Worm (Caenorhabditis elegans) whole organism, late embryonic: ENCODE measurements around the gene K02D3.2.

ENCODE experiments used
- C08G9.2 ChIP-seq: sonication (generic microtip); optimal IDR thresholded peaks from 2 replicates; lab custom pipeline; 2016; ENCODE audit warnings: mild to moderate bottlenecking, missing genetic modification characterization, moderate library complexity, missing compliant biosample characterization
- C38D4.7 ChIP-seq: fragments of 200-800 bp; sonication (Bioruptor generic); optimal IDR thresholded peaks from 2 replicates; lab custom pipeline; 2018; ENCODE audit warnings: mild to moderate bottlenecking, missing genetic modification characterization, moderate library complexity, missing compliant biosample characterization
- F13H6.1 ChIP-seq: sonication (generic microtip); optimal IDR thresholded peaks from 2 replicates; lab custom pipeline; 2016; ENCODE audit warnings: missing genetic modification characterization, missing compliant biosample characterization
- K02D7.2 ChIP-seq: sonication (generic microtip); optimal IDR thresholded peaks from 2 replicates; lab custom pipeline; 2017; ENCODE audit warnings: mild to moderate bottlenecking, missing genetic modification characterization, missing compliant biosample characterization
- T23F11.4 ChIP-seq: fragments of 200-800 bp; sonication (Bioruptor generic); optimal IDR thresholded peaks from 2 replicates; lab custom pipeline; 2018; ENCODE audit warnings: mild to moderate bottlenecking, missing genetic modification characterization, missing compliant biosample characterization
- Y22D7AL.16 ChIP-seq: sonication (generic microtip); optimal IDR thresholded peaks from 2 replicates; lab custom pipeline; 2016; ENCODE audit warnings: missing genetic modification characterization, missing compliant biosample characterization
- ama-1 ChIP-seq: fragments of 150-350 bp; optimal IDR thresholded peaks from 2 replicates; lab custom pipeline; 2014
- ceh-14 ChIP-seq: sonication (generic microtip); optimal IDR thresholded peaks from 2 replicates; lab custom pipeline; 2016; ENCODE audit warnings: missing genotype, missing genetic modification characterization, missing compliant biosample characterization
- ceh-19 ChIP-seq: fragments of 200-800 bp; sonication (Bioruptor generic); optimal IDR thresholded peaks from 2 replicates; lab custom pipeline; 2018; ENCODE audit warnings: mild to moderate bottlenecking, missing genetic modification characterization, missing compliant biosample characterization
- ceh-2 ChIP-seq: sonication (generic microtip); optimal IDR thresholded peaks from 2 replicates; lab custom pipeline; 2016; ENCODE audit warnings: missing genotype, missing genetic modification characterization, missing compliant biosample characterization
- ceh-22 ChIP-seq: sonication (generic microtip); optimal IDR thresholded peaks from 2 replicates; lab custom pipeline; 2017; ENCODE audit warnings: missing biosample characterization, missing genetic modification characterization
- ceh-24 ChIP-seq: sonication (generic microtip); optimal IDR thresholded peaks from 2 replicates; lab custom pipeline; 2016; ENCODE audit warnings: mild to moderate bottlenecking, missing genetic modification characterization, missing compliant biosample characterization
- ceh-31 ChIP-seq: sonication (generic microtip); optimal IDR thresholded peaks from 2 replicates; lab custom pipeline; 2016; ENCODE audit warnings: missing genetic modification characterization, missing compliant biosample characterization
- ceh-34 ChIP-seq: sonication (generic microtip); optimal IDR thresholded peaks from 2 replicates; lab custom pipeline; 2016; ENCODE audit warnings: mild to moderate bottlenecking, missing genetic modification characterization, missing compliant biosample characterization
- ceh-48 ChIP-seq: sonication (generic microtip); optimal IDR thresholded peaks from 2 replicates; lab custom pipeline; 2016; ENCODE audit warnings: missing genetic modification characterization, inconsistent platforms, missing compliant biosample characterization
- ceh-6 ChIP-seq: fragments of 200-800 bp; sonication (Bioruptor generic); optimal IDR thresholded peaks from 2 replicates; lab custom pipeline; 2018; ENCODE audit warnings: mild to moderate bottlenecking, missing genetic modification characterization, missing compliant biosample characterization
- ceh-9 ChIP-seq: sonication (generic microtip); optimal IDR thresholded peaks from 2 replicates; lab custom pipeline; 2016; ENCODE audit warnings: mild to moderate bottlenecking, missing genetic modification characterization, inconsistent platforms, missing compliant biosample characterization
- dve-1 ChIP-seq: sonication (generic microtip); optimal IDR thresholded peaks from 2 replicates; lab custom pipeline; 2017; ENCODE audit warnings: antibody characterized with exemption, mild to moderate bottlenecking, missing genetic modification characterization, missing compliant biosample characterization
- elt-2 ChIP-seq: sonication (generic microtip); optimal IDR thresholded peaks from 2 replicates; lab custom pipeline; 2016; ENCODE audit warnings: missing genetic modification reagents, missing genetic modification characterization, missing compliant biosample characterization
- ets-4 ChIP-seq: sonication (generic microtip); optimal IDR thresholded peaks from 2 replicates; lab custom pipeline; 2016; ENCODE audit warnings: missing genetic modification characterization, missing compliant biosample characterization
- fax-1 ChIP-seq: sonication (generic microtip); optimal IDR thresholded peaks from 2 replicates; lab custom pipeline; 2016; ENCODE audit warnings: missing genotype, missing genetic modification characterization, missing compliant biosample characterization
- fkh-10 ChIP-seq: fragments of 150-350 bp; optimal IDR thresholded peaks from 2 replicates; lab custom pipeline; 2014; ENCODE audit warnings: missing biosample characterization, missing genetic modification reagents, missing genetic modification characterization
- fkh-6 ChIP-seq: sonication (generic microtip); optimal IDR thresholded peaks from 2 replicates; lab custom pipeline; 2016; ENCODE audit warnings: missing genetic modification characterization, missing compliant biosample characterization
- gmeb-2 ChIP-seq: sonication (generic microtip); optimal IDR thresholded peaks from 2 replicates; lab custom pipeline; 2016; ENCODE audit warnings: missing genetic modification characterization, inconsistent platforms, missing compliant biosample characterization
- hlh-13 ChIP-seq: fragments of 200-800 bp; sonication (Bioruptor generic); optimal IDR thresholded peaks from 2 replicates; lab custom pipeline; 2018; ENCODE audit warnings: mild to moderate bottlenecking, missing genetic modification characterization, missing compliant biosample characterization
- hlh-30 ChIP-seq: sonication (generic microtip); optimal IDR thresholded peaks from 2 replicates; lab custom pipeline; 2017; ENCODE audit warnings: antibody characterized with exemption, missing genetic modification characterization, missing compliant biosample characterization; ENCODE audit not compliant: insufficient read depth
- lim-6 ChIP-seq: sonication (generic microtip); optimal IDR thresholded peaks from 2 replicates; lab custom pipeline; 2016; ENCODE audit warnings: missing genetic modification characterization, missing compliant biosample characterization
- lin-11 ChIP-seq: fragments of 200-800 bp; sonication (Bioruptor generic); optimal IDR thresholded peaks from 2 replicates; lab custom pipeline; 2018; ENCODE audit warnings: mild to moderate bottlenecking, missing genetic modification characterization, missing compliant biosample characterization
- mec-3 ChIP-seq: sonication (generic microtip); optimal IDR thresholded peaks from 2 replicates; lab custom pipeline; 2016; ENCODE audit warnings: borderline replicate concordance, missing genetic modification characterization, missing compliant biosample characterization
- nfya-1 ChIP-seq: sonication (generic microtip); optimal IDR thresholded peaks from 2 replicates; lab custom pipeline; 2017; ENCODE audit warnings: missing genetic modification characterization, mild to moderate bottlenecking, missing compliant biosample characterization, antibody characterized with exemption, moderate library complexity
- nhr-11 ChIP-seq: fragments of 150-350 bp; optimal IDR thresholded peaks from 2 replicates; lab custom pipeline; 2014; ENCODE audit warnings: missing biosample characterization, missing genetic modification characterization
- nhr-232 ChIP-seq: sonication (generic microtip); optimal IDR thresholded peaks from 2 replicates; lab custom pipeline; 2016; ENCODE audit warnings: missing genetic modification characterization, missing compliant biosample characterization
- npax-4 ChIP-seq: sonication (generic microtip); optimal IDR thresholded peaks from 2 replicates; lab custom pipeline; 2016; ENCODE audit warnings: missing genetic modification characterization, missing compliant biosample characterization
- odd-2 ChIP-seq: sonication (generic microtip); optimal IDR thresholded peaks from 2 replicates; lab custom pipeline; 2017; ENCODE audit warnings: antibody characterized with exemption, mild to moderate bottlenecking, missing genetic modification characterization, missing compliant biosample characterization
- pag-3 ChIP-seq: sonication (generic microtip); optimal IDR thresholded peaks from 2 replicates; lab custom pipeline; 2016; ENCODE audit warnings: missing compliant biosample characterization, missing genetic modification characterization, borderline replicate concordance
- pat-9 ChIP-seq: fragments of 200-800 bp; sonication (Bioruptor generic); optimal IDR thresholded peaks from 2 replicates; lab custom pipeline; 2018; ENCODE audit warnings: mild to moderate bottlenecking, missing genetic modification characterization, moderate library complexity, missing compliant biosample characterization
- pax-1 ChIP-seq: fragments of 150-350 bp; optimal IDR thresholded peaks from 2 replicates; lab custom pipeline; 2014; ENCODE audit warnings: missing biosample characterization, missing genetic modification characterization
- pha-2 ChIP-seq: sonication (generic microtip); optimal IDR thresholded peaks from 2 replicates; lab custom pipeline; 2017; ENCODE audit warnings: mild to moderate bottlenecking, missing genetic modification characterization, missing compliant biosample characterization
- pqm-1 ChIP-seq: sonication (generic microtip); optimal IDR thresholded peaks from 2 replicates; lab custom pipeline; 2016; ENCODE audit warnings: missing genetic modification characterization, missing compliant biosample characterization
- ref-2 ChIP-seq: sonication (generic microtip); optimal IDR thresholded peaks from 2 replicates; lab custom pipeline; 2016; ENCODE audit warnings: missing genetic modification characterization, missing compliant biosample characterization
- rnt-1 ChIP-seq: sonication (generic microtip); optimal IDR thresholded peaks from 2 replicates; lab custom pipeline; 2016; ENCODE audit warnings: missing genetic modification characterization, missing compliant biosample characterization
- sox-2 ChIP-seq: fragments of 200-800 bp; sonication (Bioruptor generic); IDR thresholded peaks from 2 replicates; pipeline ENCODE4 v1.3.6; 2022; ENCODE audit warnings: missing genetic modification reagents, missing genetic modification characterization, missing compliant biosample characterization
- sox-4 ChIP-seq: sonication (generic microtip); optimal IDR thresholded peaks from 2 replicates; lab custom pipeline; 2017; ENCODE audit warnings: mild to moderate bottlenecking, missing genetic modification characterization, inconsistent platforms, missing compliant biosample characterization
- tbx-7 ChIP-seq: sonication (generic microtip); optimal IDR thresholded peaks from 2 replicates; lab custom pipeline; 2016; ENCODE audit warnings: missing genotype, missing genetic modification characterization, missing compliant biosample characterization
- ttx-3 ChIP-seq: sonication (generic microtip); optimal IDR thresholded peaks from 2 replicates; lab custom pipeline; 2016; ENCODE audit warnings: missing genetic modification reagents, missing genetic modification characterization, missing compliant biosample characterization
- unc-42 ChIP-seq: sonication (generic microtip); optimal IDR thresholded peaks from 2 replicates; lab custom pipeline; 2016; ENCODE audit warnings: missing genotype, missing genetic modification characterization, missing compliant biosample characterization
- unc-55 ChIP-seq: sonication (generic microtip); optimal IDR thresholded peaks from 2 replicates; lab custom pipeline; 2017; ENCODE audit warnings: missing biosample characterization, missing genetic modification reagents, missing genetic modification characterization
- unc-86 ChIP-seq: sonication (generic microtip); optimal IDR thresholded peaks from 2 replicates; lab custom pipeline; 2016; ENCODE audit warnings: missing genetic modification characterization, missing compliant biosample characterization
- zip-5 ChIP-seq: sonication (generic microtip); optimal IDR thresholded peaks from 2 replicates; lab custom pipeline; 2016; ENCODE audit warnings: missing genetic modification characterization, missing compliant biosample characterization
- ztf-16 ChIP-seq: sonication (generic microtip); optimal IDR thresholded peaks from 2 replicates; lab custom pipeline; 2017; ENCODE audit warnings: missing genetic modification characterization, missing compliant biosample characterization

The K02D3.2 gene

DNA sequence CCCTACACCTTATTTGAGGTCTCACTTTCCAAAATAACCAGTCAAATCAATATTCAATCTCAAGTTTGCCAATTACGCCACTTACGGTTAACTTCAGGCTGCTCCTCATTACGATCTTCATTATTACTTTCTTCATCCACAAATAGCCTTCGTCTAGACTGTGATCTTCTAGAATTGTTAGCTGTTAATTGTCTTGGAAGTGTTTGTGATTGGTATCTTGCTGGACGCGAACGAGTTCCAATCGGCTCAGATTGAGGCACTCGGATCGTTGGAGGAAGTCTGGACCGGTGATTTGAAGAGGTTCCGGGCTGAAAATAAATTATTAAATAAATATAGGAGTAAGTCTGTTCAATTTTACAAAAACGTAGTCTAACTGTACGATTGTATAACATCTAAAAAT lies 44.9 kb downstream of the K02D3.2 start:
- TF ChIP-seq K02D7.2 (no peak), pag-3 (tag; lab: Kevin White, UChicago) (no peak), F13H6.1 (tag; lab: Kevin White, UChicago) (no peak), ceh-19 (GFP tag; lab: Kevin White, UChicago) (no peak), zip-5 (tag; lab: Kevin White, UChicago) (no peak), lin-11 (tag; lab: Kevin White, UChicago) (no peak), fkh-10 (GFP tag; lab: Kevin White, UChicago) (no peak), ceh-9 (tag; lab: Kevin White, UChicago) (no peak)

DNA sequence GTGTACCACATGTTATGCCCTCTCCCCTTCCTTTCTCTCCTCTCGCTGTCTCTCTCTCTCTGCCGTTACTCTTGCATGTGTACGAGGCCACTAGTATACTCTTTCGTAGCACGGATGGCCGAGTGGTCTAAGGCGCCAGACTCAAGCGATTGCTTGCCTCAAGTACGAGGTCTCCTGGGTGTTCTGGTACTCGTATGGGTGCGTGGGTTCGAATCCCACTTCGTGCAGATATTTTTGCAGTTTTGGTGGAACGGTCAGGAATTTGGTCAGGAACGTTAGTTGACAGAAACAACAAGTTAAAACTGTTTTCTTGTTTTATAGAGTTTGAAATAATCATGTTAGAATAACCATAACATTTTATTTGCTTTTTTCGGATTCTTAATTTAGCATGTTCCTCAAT lies 46.4 kb downstream of the K02D3.2 start:
- TF ChIP-seq ceh-14 (tag; lab: Kevin White, UChicago) = peak; percentile 98
- no peak for TF ChIP-seq pax-1 (tag; lab: Kevin White, UChicago)
- peak; percentile 98 for TF ChIP-seq T23F11.4 (GFP tag; lab: Kevin White, UChicago)
- peak; percentile 98 for TF ChIP-seq ceh-2 (tag; lab: Kevin White, UChicago)
- peak; percentile 95 for TF ChIP-seq pqm-1
- TF ChIP-seq rnt-1 (tag; lab: Kevin White, UChicago) = peak; percentile 98
- peak; percentile 98 for TF ChIP-seq ttx-3 (tag; lab: Kevin White, UChicago)
- peak; percentile 97 for TF ChIP-seq fax-1 (tag; lab: Kevin White, UChicago)
- TF ChIP-seq ets-4 (tag; lab: Kevin White, UChicago) = peak; percentile 93
- peak; percentile 96 for TF ChIP-seq pha-2
- peak; percentile 96 for TF ChIP-seq ceh-31 (tag; lab: Kevin White, UChicago)
- TF ChIP-seq tbx-7 (tag; lab: Kevin White, UChicago) = peak; percentile 81
- peak; percentile 85 for TF ChIP-seq odd-2
- peak; percentile 97 for TF ChIP-seq ceh-24 (tag; lab: Kevin White, UChicago)
- TF ChIP-seq C38D4.7 (GFP tag; lab: Kevin White, UChicago) = peak; percentile 97
- TF ChIP-seq unc-86 = peak; percentile 98
- TF ChIP-seq pat-9 (tag; lab: Kevin White, UChicago) = peak; percentile 98
- peak; percentile 82 for TF ChIP-seq hlh-30
- TF ChIP-seq ceh-6 (GFP tag; lab: Kevin White, UChicago) = peak; percentile 99
- peak; percentile 88 for TF ChIP-seq nfya-1 (tag; lab: Kevin White, UChicago)
- peak; percentile 97 for TF ChIP-seq ceh-9 (tag; lab: Kevin White, UChicago)
- peak; percentile 98 for TF ChIP-seq ztf-16 (tag; lab: Kevin White, UChicago)
- peak; percentile 98 for TF ChIP-seq Y22D7AL.16 (tag; lab: Kevin White, UChicago)
- TF ChIP-seq pag-3 (tag; lab: Kevin White, UChicago) = peak; percentile 97
- TF ChIP-seq ama-1 = no peak
- TF ChIP-seq nhr-232 (tag; lab: Kevin White, UChicago) = peak; percentile 98
- TF ChIP-seq hlh-13 = peak; percentile 98
- TF ChIP-seq fkh-6 (tag; lab: Kevin White, UChicago) = peak; percentile 97
- peak; percentile 99 for TF ChIP-seq sox-4 (tag; lab: Kevin White, UChicago)
- peak; percentile 95 for TF ChIP-seq lim-6
- TF ChIP-seq ceh-19 (GFP tag; lab: Kevin White, UChicago) = peak; percentile 98
- peak; percentile 98 for TF ChIP-seq ref-2
- no peak for TF ChIP-seq nhr-11 (tag; lab: Kevin White, UChicago)
- peak; percentile 99 for TF ChIP-seq ceh-34 (tag; lab: Kevin White, UChicago)
- peak; percentile 41 for TF ChIP-seq unc-55 (GFP tag; lab: Kevin White, UChicago)
- TF ChIP-seq dve-1 (tag; lab: Kevin White, UChicago) = peak; percentile 95
- peak; percentile 99 for TF ChIP-seq elt-2
- TF ChIP-seq sox-2 (GFP tag; lab: Robert Waterston, UW) = peak; percentile 97
- peak; percentile 82 for TF ChIP-seq ceh-22
- TF ChIP-seq F13H6.1 (tag; lab: Kevin White, UChicago) = peak; percentile 97
- peak; percentile 90 for TF ChIP-seq unc-42
- peak; percentile 93 for TF ChIP-seq fkh-10 (GFP tag; lab: Kevin White, UChicago)
- peak; percentile 97 for TF ChIP-seq C08G9.2
- TF ChIP-seq gmeb-2 = peak; percentile 99
- TF ChIP-seq npax-4 (tag; lab: Kevin White, UChicago) = peak; percentile 97
- TF ChIP-seq mec-3 (tag; lab: Kevin White, UChicago) = peak; percentile 94
- TF ChIP-seq ceh-48 = peak; percentile 95
